Fruit fly (Drosophila melanogaster) S2 (cell line): ENCODE measurements around the gene CG31957.

Experiments
- CG8478 ChIP-seq: fragments of >200 bp; optimal IDR thresholded peaks from 2 replicates; lab custom pipeline; 2018
- CTCF ChIP-seq, 2 experiments: fragments of >200 bp; optimal IDR thresholded peaks; 2 replicates each; lab custom pipeline; 2018

DNA sequence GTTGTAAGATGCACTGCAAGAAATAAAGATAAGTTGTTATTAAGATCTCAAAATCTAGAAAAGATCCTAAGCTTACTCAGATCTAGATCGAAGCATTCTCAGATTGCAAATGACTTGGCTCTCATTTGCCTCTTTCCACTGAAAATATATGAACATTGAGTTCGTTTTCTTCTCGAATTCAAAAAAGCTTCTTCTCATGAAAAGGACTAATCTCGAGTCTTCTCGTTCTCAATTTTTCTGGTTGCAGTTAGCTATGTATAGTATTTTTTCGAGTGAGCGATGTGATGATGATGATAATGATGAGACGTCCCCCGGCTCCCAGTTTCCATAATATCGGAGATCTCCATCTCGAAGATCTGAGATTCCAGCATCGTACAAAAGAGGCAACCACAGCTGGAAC is 15.9 kb downstream of the CG31957 start:
- TF ChIP-seq CG8478 (lab: Kevin White, UChicago) = no peak
- no peak for TF ChIP-seq CTCF (optimal IDR thresholded peaks at IDR 0.05; lab: Kevin White, UChicago)
